Worm (Caenorhabditis elegans) whole organism, L4 larva: ENCODE data around the gene C53B7.6.

ENCODE experiments used
- F44E2.7 ChIP-seq: fragments of 200-800 bp; sonication (Bioruptor generic); IDR thresholded peaks from 2 replicates; pipeline ENCODE4 v2.1.2; 2022; ENCODE audit warnings: missing genetic modification characterization, missing compliant biosample characterization
- R02D3.7 ChIP-seq: fragments of 150-350 bp; sonication (generic microtip); optimal IDR thresholded peaks from 3 replicates; lab custom pipeline; 2014; ENCODE audit warnings: missing biosample characterization, missing genetic modification characterization
- Y105C5A.15 ChIP-seq: fragments of 200-800 bp; sonication (Bioruptor generic); IDR thresholded peaks from 2 replicates; pipeline ENCODE4 v1.3.6; 2022; ENCODE audit warnings: missing genetic modification characterization, missing compliant biosample characterization
- aly-2 ChIP-seq: sonication (generic microtip); optimal IDR thresholded peaks from 2 replicates; lab custom pipeline; 2018; ENCODE audit warnings: missing biosample characterization, missing genetic modification characterization
- ama-1 ChIP-seq: fragments of 150-350 bp; optimal IDR thresholded peaks from 2 replicates; lab custom pipeline; 2014; ENCODE audit warnings: inconsistent platforms, mixed read lengths
- arid-1 ChIP-seq: fragments of 200-800 bp; sonication (Bioruptor generic); conservative IDR thresholded peaks from 2 replicates; pipeline ENCODE4 v1.3.6; 2022; ENCODE audit warnings: missing genetic modification reagents, missing genetic modification characterization, missing compliant biosample characterization
- ceh-28 ChIP-seq: fragments of 150-350 bp; optimal IDR thresholded peaks from 2 replicates; lab custom pipeline; 2014; ENCODE audit warnings: missing biosample characterization, missing genetic modification reagents, missing genetic modification characterization
- ceh-62 ChIP-seq: sonication (generic microtip); optimal IDR thresholded peaks from 2 replicates; lab custom pipeline; 2017; ENCODE audit warnings: missing biosample characterization, missing genetic modification characterization
- daf-12 ChIP-seq: fragments of 150-350 bp; optimal IDR thresholded peaks from 2 replicates; lab custom pipeline; 2014; ENCODE audit warnings: missing biosample characterization, missing genetic modification reagents, missing genetic modification characterization
- daf-16 ChIP-seq, 3 experiments: sonication (generic microtip); optimal IDR thresholded peaks; 2 replicates each; lab custom pipeline; 2016 to 2017; ENCODE audit warnings: missing genetic modification characterization in 3 of 3, missing genetic modification reagents in 3 of 3, mild to moderate bottlenecking in 2 of 3, missing compliant biosample characterization in 2 of 3, missing biosample characterization in 1 of 3, moderate library complexity in 1 of 3
- dmd-8 ChIP-seq: fragments of 200-800 bp; sonication (Bioruptor generic); IDR thresholded peaks from 2 replicates; pipeline ENCODE4 v1.3.6; 2022; ENCODE audit warnings: missing genetic modification characterization, missing compliant biosample characterization
- dpl-1 ChIP-seq: fragments of 150-350 bp; optimal IDR thresholded peaks from 2 replicates; lab custom pipeline; 2014; ENCODE audit warnings: missing biosample characterization, missing genetic modification reagents, missing genetic modification characterization
- dve-1 ChIP-seq: sonication (generic microtip); optimal IDR thresholded peaks from 2 replicates; lab custom pipeline; 2017; ENCODE audit warnings: antibody characterized with exemption, mild to moderate bottlenecking, missing genetic modification characterization, missing compliant biosample characterization; ENCODE audit not compliant: insufficient read depth
- hlh-11 ChIP-seq: fragments of 200-800 bp; sonication (Bioruptor generic); optimal IDR thresholded peaks from 2 replicates; lab custom pipeline; 2018; ENCODE audit warnings: mild to moderate bottlenecking, missing genetic modification characterization, missing compliant biosample characterization
- nhr-11 ChIP-seq: fragments of 150-350 bp; optimal IDR thresholded peaks from 2 replicates; lab custom pipeline; 2014; ENCODE audit warnings: missing biosample characterization, missing genetic modification characterization
- nhr-28 ChIP-seq: fragments of 150-350 bp; optimal IDR thresholded peaks from 2 replicates; lab custom pipeline; 2014; ENCODE audit warnings: missing biosample characterization, missing genetic modification characterization
- nhr-77 ChIP-seq: fragments of 150-350 bp; optimal IDR thresholded peaks from 2 replicates; lab custom pipeline; 2014; ENCODE audit warnings: missing biosample characterization, missing genetic modification characterization
- php-3 ChIP-seq: fragments of 200-800 bp; sonication (Bioruptor generic); IDR thresholded peaks from 2 replicates; pipeline ENCODE4 v1.3.6; 2022; ENCODE audit warnings: missing genetic modification reagents, missing genetic modification characterization, missing compliant biosample characterization
- pqm-1 ChIP-seq: sonication (generic microtip); optimal IDR thresholded peaks from 2 replicates; lab custom pipeline; 2017; ENCODE audit warnings: missing biosample characterization, missing genetic modification characterization
- sdz-12 ChIP-seq: fragments of 200-800 bp; sonication (Bioruptor generic); optimal IDR thresholded peaks from 2 replicates; lab custom pipeline; 2018; ENCODE audit warnings: mild to moderate bottlenecking, missing genetic modification characterization, missing compliant biosample characterization
- skn-1 ChIP-seq: fragments of 150-350 bp; optimal IDR thresholded peaks from 2 replicates; lab custom pipeline; 2014; ENCODE audit warnings: missing biosample characterization, missing genetic modification characterization
- snpc-1.2 ChIP-seq: fragments of 200-800 bp; sonication (Bioruptor generic); IDR thresholded peaks from 2 replicates; pipeline ENCODE4 v1.3.6; 2022; ENCODE audit warnings: missing genetic modification reagents, missing genetic modification characterization, missing compliant biosample characterization
- snpc-4 ChIP-seq: fragments of 150-350 bp; optimal IDR thresholded peaks from 2 replicates; lab custom pipeline; 2014; ENCODE audit warnings: missing biosample characterization, missing genetic modification characterization
- spr-3 ChIP-seq: fragments of 200-800 bp; sonication (Bioruptor generic); optimal IDR thresholded peaks from 2 replicates; lab custom pipeline; 2018; ENCODE audit warnings: mild to moderate bottlenecking, missing genetic modification characterization, missing compliant biosample characterization
- tra-1 ChIP-seq: fragments of 200-800 bp; sonication (Bioruptor generic); IDR thresholded peaks from 2 replicates; pipeline ENCODE4 v1.3.6; 2022; ENCODE audit warnings: missing genetic modification reagents, missing genetic modification characterization, missing compliant biosample characterization
- unc-130 ChIP-seq: sonication (generic microtip); optimal IDR thresholded peaks from 2 replicates; lab custom pipeline; 2016; ENCODE audit warnings: missing genetic modification reagents, missing genetic modification characterization, missing compliant biosample characterization
- unc-62 ChIP-seq, 3 experiments: fragments of 150-350 bp in 1 of 3; sonication (generic microtip); optimal IDR thresholded peaks in 2 of 3; peaks in 1 of 3; 1 replicate in 1 of 3; 2 replicates in 2 of 3; lab custom pipeline; 2014 to 2017; ENCODE audit warnings: missing biosample characterization in 3 of 3, missing genetic modification characterization in 3 of 3, missing genetic modification reagents in 3 of 3, missing genotype in 1 of 3
- vab-7 ChIP-seq: fragments of 200-800 bp; sonication (Bioruptor generic); IDR thresholded peaks from 2 replicates; pipeline ENCODE4 v1.3.6; 2022; ENCODE audit warnings: missing genetic modification reagents, missing genetic modification characterization, missing compliant biosample characterization
- zip-2 ChIP-seq: fragments of 150-350 bp; optimal IDR thresholded peaks from 2 replicates; lab custom pipeline; 2014; ENCODE audit warnings: missing biosample characterization, missing genetic modification characterization

C53B7.6 gene

DNA sequence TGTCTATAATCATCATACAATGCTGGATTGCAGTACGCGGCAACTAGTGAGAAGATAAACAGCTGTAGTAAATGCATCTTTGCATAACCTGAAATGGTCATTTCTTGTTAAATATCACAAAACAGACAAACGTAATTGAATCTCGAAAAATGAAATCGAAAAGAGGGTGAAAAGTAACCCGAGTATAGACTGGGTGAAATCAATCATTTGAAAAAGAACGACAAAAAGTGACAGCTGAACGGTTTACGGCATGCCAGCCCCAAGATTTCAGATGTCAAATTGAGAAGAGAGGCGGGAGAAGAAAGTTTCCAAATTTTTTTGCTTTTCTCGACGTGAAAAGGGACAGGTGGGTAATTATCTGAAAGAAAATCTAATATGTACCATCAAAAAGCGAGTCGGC is 31.3 kb upstream of the C53B7.6 start, which contains the start of gene F14B8.4:
Gene F14B8.4, minus strand, starts transcription at position 101 of the 400 bp plus-strand sequence.
- peak in 1 of 2 experiments; percentile 98 for TF ChIP-seq unc-62 (GFP tag; optimal IDR thresholded peaks at IDR 0.05 in 1 of 2; lab: Kevin White, UChicago)
- no peak for TF ChIP-seq unc-62 (tag; optimal IDR thresholded peaks at IDR 0.05; lab: Kevin White, UChicago)
- TF ChIP-seq dpl-1, result no peak

ce11 chrX:6894104-6894503 is 25.5 kb upstream of the C53B7.6 start:
- TF ChIP-seq nhr-11 (peak; percentile 50), unc-62 (GFP tag; optimal IDR thresholded peaks at IDR 0.05 in 1 of 2; lab: Kevin White, UChicago) (peak in 1 of 2 experiments; percentile 82), unc-62 (tag; optimal IDR thresholded peaks at IDR 0.05; lab: Kevin White, UChicago) (no peak), daf-16 (GFP tag; optimal IDR thresholded peaks at IDR 0.05; lab: Kevin White, UChicago) (peak in 1 of 2 experiments; percentile 36), daf-16 (tag; optimal IDR thresholded peaks at IDR 0.05; lab: Kevin White, UChicago) (no peak), Y105C5A.15 (GFP tag; lab: Robert Waterston, UW) (no peak)

- TF ChIP-seq tra-1 (GFP tag; lab: Robert Waterston, UW) (no peak), skn-1 (tag; lab: Kevin White, UChicago) (no peak), snpc-4 (tag; lab: Kevin White, UChicago) (no peak), sdz-12 (GFP tag; lab: Kevin White, UChicago) (no peak), vab-7 (GFP tag; lab: Robert Waterston, UW) (no peak), R02D3.7 (tag; lab: Kevin White, UChicago) (no peak), ama-1 (lab: Kevin White, UChicago) (no peak), snpc-1.2 (no peak), nhr-28 (tag; lab: Kevin White, UChicago) (no peak), spr-3 (GFP tag; lab: Kevin White, UChicago) (no peak)
Observed at ce11 chrX:6893074-6893473, 24.5 kb upstream of the C53B7.6 start.

DNA sequence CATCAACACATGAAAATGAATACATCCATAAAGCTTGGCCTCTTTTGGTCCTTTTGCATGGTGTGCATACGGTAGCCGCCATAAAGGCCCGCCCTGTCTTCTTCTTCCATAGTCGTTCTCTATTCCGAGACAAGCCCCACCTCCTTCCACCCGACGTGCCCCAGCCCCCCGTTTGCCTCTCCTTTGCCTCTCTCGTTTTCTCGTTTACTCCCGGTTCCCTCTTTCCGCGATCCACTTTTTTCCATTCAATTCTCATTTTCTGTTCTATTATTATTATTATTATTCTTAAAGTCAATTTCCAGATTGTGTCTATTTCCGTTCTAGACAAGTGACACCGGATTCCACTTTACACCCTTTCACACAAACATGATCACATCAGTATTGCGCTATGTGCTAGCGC is 20.8 kb upstream of the C53B7.6 start, which contains the start of gene unc-6:
Gene unc-6, plus strand, starts transcription at position 301 of the 400 bp plus-strand sequence.
- TF ChIP-seq zip-2 (tag; lab: Kevin White, UChicago) (no peak), dmd-8 (GFP tag; lab: Robert Waterston, UW) (no peak), R02D3.7 (tag; lab: Kevin White, UChicago) (no peak), ceh-28 (no peak), nhr-77 (no peak)

- TF ChIP-seq unc-62 (GFP tag; optimal IDR thresholded peaks at IDR 0.05 in 1 of 2; lab: Kevin White, UChicago), result peak in 1 of 2 experiments; percentile 63
- TF ChIP-seq unc-62 (tag; optimal IDR thresholded peaks at IDR 0.05; lab: Kevin White, UChicago), result no peak
- TF ChIP-seq F44E2.7, result no peak
Observed at ce11 chrX:6888208-6888607, 19.6 kb upstream of the C53B7.6 start.

DNA sequence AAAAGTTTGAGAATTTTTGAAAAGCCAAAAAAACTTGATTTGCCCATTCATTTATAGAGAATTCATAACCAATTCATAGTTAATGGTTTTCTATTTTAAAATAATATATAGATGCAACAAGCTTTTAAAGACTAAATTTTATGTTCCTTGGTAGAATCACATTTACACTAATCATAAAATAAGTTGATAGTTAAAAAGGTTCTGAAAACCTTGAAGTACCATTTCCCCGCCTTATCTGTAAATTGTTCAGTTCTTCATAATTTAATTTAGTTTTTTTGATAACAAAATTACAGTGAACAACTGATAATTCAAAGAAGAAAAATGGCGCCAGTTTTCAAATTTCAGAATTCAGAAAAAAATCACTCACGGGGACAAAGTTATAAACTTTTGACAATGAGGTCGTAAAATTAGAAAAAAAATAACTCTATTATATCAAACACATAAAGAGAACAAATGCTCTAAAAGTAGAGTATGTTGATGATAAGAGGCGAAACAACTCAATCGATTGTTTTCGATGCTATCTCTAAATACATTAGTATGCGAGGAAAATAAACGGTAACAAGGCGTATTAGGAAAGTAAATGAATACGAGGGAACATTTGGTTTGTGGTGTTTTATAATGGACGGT is 16.8 kb upstream of the C53B7.6 start, which contains the start of gene F41C6.7:
Gene F41C6.7, minus strand, starts transcription at position 51 of the 627 bp plus-strand sequence.
- TF ChIP-seq pqm-1 (tag; lab: Kevin White, UChicago), result peak; percentile 47
- no peak for TF ChIP-seq nhr-11
- TF ChIP-seq dve-1, result peak; percentile 61
- no peak for TF ChIP-seq daf-12 (tag; lab: Kevin White, UChicago)
- no peak for TF ChIP-seq arid-1 (GFP tag; lab: Robert Waterston, UW)
- TF ChIP-seq daf-16 (GFP tag; optimal IDR thresholded peaks at IDR 0.05; lab: Kevin White, UChicago), result no peak
- peak; percentile 81 for TF ChIP-seq daf-16 (tag; optimal IDR thresholded peaks at IDR 0.05; lab: Kevin White, UChicago)
- no peak for TF ChIP-seq zip-2 (tag; lab: Kevin White, UChicago)
- peak; percentile 38 for TF ChIP-seq hlh-11 (tag; lab: Kevin White, UChicago)
- TF ChIP-seq ceh-62, result no peak
- peak; percentile 33 for TF ChIP-seq nhr-28 (tag; lab: Kevin White, UChicago)
- peak; percentile 78 for TF ChIP-seq php-3 (GFP tag; lab: Robert Waterston, UW)
- no peak for TF ChIP-seq aly-2
- TF ChIP-seq unc-130 (GFP tag; lab: Kevin White, UChicago), result no peak
